Worm (Caenorhabditis elegans) whole organism, early embryonic: ENCODE measurements around the gene F15D4.5.

Experiments
- B0310.2 ChIP-seq: sonication (generic microtip); optimal IDR thresholded peaks from 2 replicates; lab custom pipeline; 2016; ENCODE audit warnings: mild to moderate bottlenecking, missing genetic modification characterization, missing compliant biosample characterization
- F13C5.2 ChIP-seq: sonication (generic microtip); optimal IDR thresholded peaks from 2 replicates; lab custom pipeline; 2017; ENCODE audit warnings: mild to moderate bottlenecking, missing genetic modification characterization, inconsistent platforms, missing compliant biosample characterization
- aly-1 ChIP-seq: sonication (generic microtip); optimal IDR thresholded peaks from 2 replicates; lab custom pipeline; 2016; ENCODE audit warnings: missing genetic modification characterization, missing compliant biosample characterization
- ama-1 ChIP-seq: fragments of 150-350 bp; optimal IDR thresholded peaks from 2 replicates; lab custom pipeline; 2014
- ceh-13 ChIP-seq: fragments of 200-800 bp; sonication (Bioruptor generic); optimal IDR thresholded peaks from 2 replicates; lab custom pipeline; 2018; ENCODE audit warnings: mild to moderate bottlenecking, missing genetic modification characterization, missing compliant biosample characterization
- ceh-36 ChIP-seq: sonication (generic microtip); optimal IDR thresholded peaks from 2 replicates; lab custom pipeline; 2016; ENCODE audit warnings: missing genetic modification characterization, inconsistent platforms, missing compliant biosample characterization
- ets-7 ChIP-seq: sonication (generic microtip); optimal IDR thresholded peaks from 2 replicates; lab custom pipeline; 2016; ENCODE audit warnings: missing genotype, missing genetic modification characterization, missing compliant biosample characterization
- flt-1 ChIP-seq: fragments of 200-800 bp; sonication (Bioruptor generic); IDR thresholded peaks from 2 replicates; pipeline ENCODE4 v1.3.6; 2022; ENCODE audit warnings: missing genetic modification characterization, missing compliant biosample characterization
- hmbx-1 ChIP-seq: sonication (generic microtip); optimal IDR thresholded peaks from 2 replicates; lab custom pipeline; 2016; ENCODE audit warnings: mild to moderate bottlenecking, missing genetic modification characterization, missing compliant biosample characterization
- hmg-4 ChIP-seq: fragments of 200-800 bp; sonication (Bioruptor generic); optimal IDR thresholded peaks from 2 replicates; lab custom pipeline; 2018; ENCODE audit warnings: mild to moderate bottlenecking, missing genetic modification characterization, missing compliant biosample characterization
- hnd-1 ChIP-seq: sonication (generic microtip); optimal IDR thresholded peaks from 2 replicates; lab custom pipeline; 2016; ENCODE audit warnings: missing genetic modification characterization, missing compliant biosample characterization
- pes-1 ChIP-seq: fragments of 200-800 bp; sonication (Bioruptor generic); IDR thresholded peaks from 2 replicates; pipeline ENCODE4 v1.3.6; 2022; ENCODE audit warnings: missing genetic modification reagents, missing genetic modification characterization, missing compliant biosample characterization
- scrt-1 ChIP-seq: fragments of 200-800 bp; sonication (Bioruptor generic); IDR thresholded peaks from 2 replicates; pipeline ENCODE4 v1.3.6; 2022; ENCODE audit warnings: missing genetic modification characterization, missing compliant biosample characterization
- sea-1 ChIP-seq: fragments of 200-800 bp; sonication (Bioruptor generic); conservative IDR thresholded peaks from 2 replicates; pipeline ENCODE4 v1.3.6; 2022; ENCODE audit warnings: missing genetic modification characterization, missing compliant biosample characterization
- tbx-11 ChIP-seq: fragments of 200-800 bp; sonication (Bioruptor generic); IDR thresholded peaks from 2 replicates; pipeline ENCODE4 v1.3.6; 2022; ENCODE audit warnings: missing genetic modification characterization, missing compliant biosample characterization
- tbx-37 ChIP-seq: fragments of 200-800 bp; sonication (Bioruptor generic); conservative IDR thresholded peaks from 2 replicates; pipeline ENCODE4 v1.3.6; 2022; ENCODE audit warnings: missing genetic modification reagents, missing genetic modification characterization, missing compliant biosample characterization
- tra-4 ChIP-seq: sonication (generic microtip); optimal IDR thresholded peaks from 2 replicates; lab custom pipeline; 2017; ENCODE audit warnings: missing genetic modification characterization, missing compliant biosample characterization

Gene F15D4.5

ce11 chrII:13230489-13231196 lies 14.5 kb upstream of the F15D4.5 start:
- TF ChIP-seq hmg-4 = no peak
- no peak for TF ChIP-seq ceh-36
- TF ChIP-seq F13C5.2 (tag; lab: Kevin White, UChicago) = no peak

ce11 chrII:13233712-13234111 lies 11.5 kb upstream of the F15D4.5 start:
- no peak for TF ChIP-seq ets-7 (tag; lab: Kevin White, UChicago)
- no peak for TF ChIP-seq hmg-4
- no peak for TF ChIP-seq ama-1 (lab: Kevin White, UChicago)
- TF ChIP-seq ceh-13 (GFP tag; lab: Kevin White, UChicago) = no peak
- TF ChIP-seq flt-1 = no peak
- no peak for TF ChIP-seq aly-1 (tag; lab: Kevin White, UChicago)
- TF ChIP-seq tbx-37 (GFP tag; lab: Robert Waterston, UW) = no peak
- TF ChIP-seq sea-1 = no peak

- no peak for TF ChIP-seq ets-7 (tag; lab: Kevin White, UChicago)
- TF ChIP-seq hmg-4 = no peak
- TF ChIP-seq ama-1 (lab: Kevin White, UChicago) = no peak
- TF ChIP-seq ceh-36 = no peak
- TF ChIP-seq tra-4 = no peak
- no peak for TF ChIP-seq ceh-13 (GFP tag; lab: Kevin White, UChicago)
- no peak for TF ChIP-seq F13C5.2 (tag; lab: Kevin White, UChicago)
These were observed 9.9 kb upstream of the F15D4.5 start, which contains the start of gene flp-16 for ce11 chrII:13235289-13235688. Gene flp-16, plus strand, starts transcription at chrII:13235306.

ce11 chrII:13237829-13238404 lies 7.3 kb upstream of the F15D4.5 start, which contains the start of gene romo-1:
Gene romo-1, minus strand, starts transcription at chrII:13237907.
- TF ChIP-seq ets-7 (tag; lab: Kevin White, UChicago) (no peak), pes-1 (GFP tag; lab: Robert Waterston, UW) (no peak), hmg-4 (no peak), tbx-11 (GFP tag; lab: Robert Waterston, UW) (no peak), ceh-36 (no peak), hmbx-1 (tag; lab: Kevin White, UChicago) (no peak), B0310.2 (tag; lab: Kevin White, UChicago) (no peak)

ce11 chrII:13239593-13239992 lies 5.6 kb upstream of the F15D4.5 start:
- no peak for TF ChIP-seq B0310.2 (tag; lab: Kevin White, UChicago)
- TF ChIP-seq ceh-13 (GFP tag; lab: Kevin White, UChicago) = no peak
- no peak for TF ChIP-seq ama-1 (lab: Kevin White, UChicago)
- no peak for TF ChIP-seq hmbx-1 (tag; lab: Kevin White, UChicago)
- no peak for TF ChIP-seq aly-1 (tag; lab: Kevin White, UChicago)
- no peak for TF ChIP-seq tra-4
- no peak for TF ChIP-seq scrt-1

- TF ChIP-seq hmbx-1 (tag; lab: Kevin White, UChicago) (no peak), hnd-1 (tag; lab: Kevin White, UChicago) (no peak), ets-7 (tag; lab: Kevin White, UChicago) (no peak), scrt-1 (no peak), tbx-11 (GFP tag; lab: Robert Waterston, UW) (no peak)
These were observed 2.2 kb upstream of the F15D4.5 start, which contains the start of gene F15D4.4 for ce11 chrII:13243021-13243420. Gene F15D4.4, minus strand, starts transcription at chrII:13243121.

ce11 chrII:13248886-13249285 lies 3.7 kb downstream of the F15D4.5 start, which contains the start of gene F15D4.6:
Gene F15D4.6, plus strand, starts transcription at chrII:13249186.
- TF ChIP-seq F13C5.2 (tag; lab: Kevin White, UChicago) (no peak), tra-4 (no peak), flt-1 (no peak), ets-7 (tag; lab: Kevin White, UChicago) (no peak), tbx-11 (GFP tag; lab: Robert Waterston, UW) (no peak), ama-1 (lab: Kevin White, UChicago) (no peak), tbx-37 (GFP tag; lab: Robert Waterston, UW) (no peak), hmg-4 (no peak), B0310.2 (tag; lab: Kevin White, UChicago) (no peak), ceh-13 (GFP tag; lab: Kevin White, UChicago) (no peak), pes-1 (GFP tag; lab: Robert Waterston, UW) (no peak), scrt-1 (no peak), hmbx-1 (tag; lab: Kevin White, UChicago) (no peak), aly-1 (tag; lab: Kevin White, UChicago) (no peak)

ce11 chrII:13255291-13255690 lies 10.1 kb downstream of the F15D4.5 start:
- TF ChIP-seq pes-1 (GFP tag; lab: Robert Waterston, UW) = no peak
- no peak for TF ChIP-seq sea-1
- TF ChIP-seq B0310.2 (tag; lab: Kevin White, UChicago) = no peak
- TF ChIP-seq ceh-36 = no peak

- TF ChIP-seq pes-1 (GFP tag; lab: Robert Waterston, UW) = no peak
- no peak for TF ChIP-seq hmg-4
- no peak for TF ChIP-seq ceh-13 (GFP tag; lab: Kevin White, UChicago)
- no peak for TF ChIP-seq sea-1
- TF ChIP-seq B0310.2 (tag; lab: Kevin White, UChicago) = no peak
- no peak for TF ChIP-seq aly-1 (tag; lab: Kevin White, UChicago)
- TF ChIP-seq ets-7 (tag; lab: Kevin White, UChicago) = no peak
- TF ChIP-seq ama-1 (lab: Kevin White, UChicago) = no peak
These were observed 15.4 kb downstream of the F15D4.5 start for ce11 chrII:13260540-13260939.
